Fruit fly (Drosophila melanogaster) whole organism, embryonic: Measurements from ENCODE around the gene CG10165.

ENCODE experiments used
- Abd-B ChIP-seq: fragments of 200-800 bp; sonication (Bioruptor generic); optimal IDR thresholded peaks from 2 replicates; lab custom pipeline; 2018; ENCODE audit warnings: missing biosample characterization, mild to moderate bottlenecking, missing genetic modification characterization, moderate library complexity
- Ada2b ChIP-seq: fragments of 200-800 bp; sonication (Bioruptor generic); IDR thresholded peaks from 2 replicates; pipeline ENCODE4 v1.3.6; 2022; ENCODE audit warnings: missing biosample characterization, missing genetic modification characterization
- Adf1 ChIP-seq: fragments of 200-800 bp; sonication (Bioruptor generic); IDR thresholded peaks from 2 replicates; pipeline ENCODE4 v1.3.6; 2022; ENCODE audit warnings: missing biosample characterization, missing genetic modification characterization
- Atf-2 ChIP-seq: fragments of 200-800 bp; sonication (Bioruptor generic); optimal IDR thresholded peaks from 2 replicates; lab custom pipeline; 2016; ENCODE audit warnings: missing biosample characterization, missing genetic modification characterization
- Atf6 ChIP-seq: fragments of 200-800 bp; sonication (Bioruptor generic); IDR thresholded peaks from 2 replicates; pipeline ENCODE4 v1.3.6; 2022; ENCODE audit warnings: missing biosample characterization, missing genetic modification characterization
- B-H2 ChIP-seq: fragments of 200-800 bp; sonication (Bioruptor generic); optimal IDR thresholded peaks from 2 replicates; lab custom pipeline; 2018; ENCODE audit warnings: missing biosample characterization, mild to moderate bottlenecking, missing genetic modification characterization
- CG10321 ChIP-seq: fragments of 200-800 bp; sonication (Bioruptor generic); IDR thresholded peaks from 2 replicates; pipeline ENCODE4 v1.3.6; 2022; ENCODE audit warnings: missing biosample characterization, missing genetic modification characterization
- CG10565 ChIP-seq: fragments of 200-800 bp; sonication (Bioruptor generic); optimal IDR thresholded peaks from 3 replicates; lab custom pipeline; 2016; ENCODE audit warnings: missing biosample characterization, mild to moderate bottlenecking, missing genetic modification characterization
- CG11504 ChIP-seq: fragments of 200-800 bp; sonication (Bioruptor generic); optimal IDR thresholded peaks from 3 replicates; lab custom pipeline; 2019; ENCODE audit warnings: missing biosample characterization, mild to moderate bottlenecking, missing genetic modification characterization, moderate library complexity
- CG11695 ChIP-seq: fragments of 200-800 bp; sonication (Bioruptor generic); IDR thresholded peaks from 3 replicates; pipeline ENCODE4 v1.3.6; 2022; ENCODE audit warnings: missing biosample characterization, missing genetic modification characterization
- CG13624 ChIP-seq: fragments of 200-800 bp; sonication (Bioruptor generic); optimal IDR thresholded peaks from 2 replicates; lab custom pipeline; 2016; ENCODE audit warnings: missing biosample characterization, missing genetic modification characterization
- CG13894 ChIP-seq: fragments of 200-800 bp; sonication (Bioruptor generic); optimal IDR thresholded peaks from 3 replicates; lab custom pipeline; 2018; ENCODE audit warnings: missing biosample characterization, mild to moderate bottlenecking, missing genetic modification characterization, moderate library complexity
- CG14441 ChIP-seq: fragments of 200-800 bp; sonication (Bioruptor generic); IDR thresholded peaks from 2 replicates; pipeline ENCODE4 v1.3.6; 2022; ENCODE audit warnings: missing biosample characterization, missing genetic modification characterization
- CG14710 ChIP-seq: fragments of 200-800 bp; sonication (Bioruptor generic); optimal IDR thresholded peaks from 3 replicates; lab custom pipeline; 2019; ENCODE audit warnings: missing biosample characterization, mild to moderate bottlenecking, missing genetic modification characterization, moderate library complexity
- CG15011 ChIP-seq: fragments of 200-800 bp; sonication (Bioruptor generic); optimal IDR thresholded peaks from 3 replicates; lab custom pipeline; 2018; ENCODE audit warnings: missing biosample characterization, mild to moderate bottlenecking, missing genetic modification characterization
- CG2712 ChIP-seq: fragments of 200-800 bp; optimal IDR thresholded peaks from 3 replicates; lab custom pipeline; 2019; ENCODE audit warnings: missing biosample characterization, mild to moderate bottlenecking, missing genetic modification characterization, moderate library complexity
- CG2875 ChIP-seq: fragments of 200-800 bp; sonication (Bioruptor generic); optimal IDR thresholded peaks from 2 replicates; lab custom pipeline; 2017; ENCODE audit warnings: missing biosample characterization, mild to moderate bottlenecking, missing genetic modification characterization, missing genetic modification reagents
- CG33557 ChIP-seq: fragments of 200-800 bp; sonication (Bioruptor generic); optimal IDR thresholded peaks from 2 replicates; lab custom pipeline; 2019; ENCODE audit warnings: missing biosample characterization, mild to moderate bottlenecking, missing genetic modification characterization, moderate library complexity
- CG42726 ChIP-seq: fragments of 200-800 bp; sonication (Bioruptor generic); IDR thresholded peaks from 2 replicates; pipeline ENCODE4 v1.3.6; 2022; ENCODE audit warnings: missing biosample characterization, missing genetic modification characterization; ENCODE audit not compliant: partially characterized antibody
- CG4282 ChIP-seq: fragments of 200-800 bp; sonication (Bioruptor generic); optimal IDR thresholded peaks from 2 replicates; lab custom pipeline; 2016; ENCODE audit warnings: missing biosample characterization, missing genetic modification characterization
- CG4360 ChIP-seq: fragments of 200-800 bp; sonication (Bioruptor generic); IDR thresholded peaks from 2 replicates; pipeline ENCODE4 v1.3.6; 2022; ENCODE audit warnings: missing biosample characterization, missing genetic modification characterization
- CG9932 ChIP-seq: fragments of 200-800 bp; sonication (Bioruptor generic); IDR thresholded peaks from 2 replicates; pipeline ENCODE4 v1.3.6; 2022; ENCODE audit warnings: missing biosample characterization, missing genetic modification characterization
- Doc3 ChIP-seq: fragments of 200-800 bp; sonication (Bioruptor generic); IDR thresholded peaks from 3 replicates; pipeline ENCODE4 v1.3.6; 2022; ENCODE audit warnings: missing biosample characterization, missing genetic modification characterization; ENCODE audit not compliant: partially characterized antibody
- Mrtf ChIP-seq: fragments of 200-800 bp; sonication (Bioruptor generic); IDR thresholded peaks from 3 replicates; pipeline ENCODE4 v1.3.6; 2022; ENCODE audit warnings: missing biosample characterization, missing genetic modification characterization
- Rfx ChIP-seq: fragments of 200-800 bp; sonication (Bioruptor generic); IDR thresholded peaks from 2 replicates; pipeline ENCODE4 v1.3.6; 2022; ENCODE audit warnings: missing biosample characterization, missing genetic modification characterization
- Xrp1 ChIP-seq: fragments of 200-800 bp; sonication (Bioruptor generic); IDR thresholded peaks from 2 replicates; pipeline ENCODE4 v1.3.6; 2022; ENCODE audit warnings: missing biosample characterization, missing genetic modification characterization
- abd-A ChIP-seq: fragments of 200-800 bp; sonication (Bioruptor generic); optimal IDR thresholded peaks from 3 replicates; lab custom pipeline; 2019; ENCODE audit warnings: missing biosample characterization, mild to moderate bottlenecking, missing genetic modification characterization, moderate library complexity
- aop ChIP-seq: fragments of 200-800 bp; sonication (Bioruptor generic); IDR thresholded peaks from 2 replicates; pipeline ENCODE4 v1.3.6; 2022; ENCODE audit warnings: missing biosample characterization, missing genetic modification characterization
- ash1 ChIP-seq: fragments of 200-800 bp; sonication (Bioruptor generic); optimal IDR thresholded peaks from 2 replicates; lab custom pipeline; 2018; ENCODE audit warnings: missing biosample characterization, mild to moderate bottlenecking, missing genetic modification characterization
- bbx ChIP-seq: fragments of 200-800 bp; sonication (Bioruptor generic); IDR thresholded peaks from 2 replicates; pipeline ENCODE4 v1.3.6; 2022; ENCODE audit warnings: missing biosample characterization, missing genetic modification characterization; ENCODE audit not compliant: partially characterized antibody
- cg ChIP-seq: fragments of 200-800 bp; sonication (Bioruptor generic); optimal IDR thresholded peaks from 3 replicates; lab custom pipeline; 2019; ENCODE audit warnings: missing biosample characterization, mild to moderate bottlenecking, missing genetic modification characterization, moderate library complexity
- corto ChIP-seq: fragments of 200-800 bp; sonication (Bioruptor generic); optimal IDR thresholded peaks from 2 replicates; lab custom pipeline; 2016; ENCODE audit warnings: missing biosample characterization, mild to moderate bottlenecking, missing genetic modification characterization, moderate library complexity
- crol ChIP-seq: fragments of 200-800 bp; sonication (Bioruptor generic); IDR thresholded peaks from 2 replicates; pipeline ENCODE4 v1.3.6; 2022; ENCODE audit warnings: missing biosample characterization, missing genetic modification characterization
- en ChIP-seq: fragments of 200-800 bp; sonication (Bioruptor generic); optimal IDR thresholded peaks from 2 replicates; lab custom pipeline; 2016; ENCODE audit warnings: missing biosample characterization, missing genetic modification characterization
- fd102C ChIP-seq: fragments of 200-800 bp; sonication (Bioruptor generic); optimal IDR thresholded peaks from 2 replicates; lab custom pipeline; 2018; ENCODE audit warnings: missing biosample characterization, mild to moderate bottlenecking, missing genetic modification characterization, moderate library complexity
- fu2 ChIP-seq: fragments of 200-800 bp; sonication (Bioruptor generic); optimal IDR thresholded peaks from 2 replicates; lab custom pipeline; 2016; ENCODE audit warnings: missing biosample characterization, missing genetic modification characterization
- gcm ChIP-seq: fragments of 200-800 bp; sonication (Bioruptor generic); optimal IDR thresholded peaks from 2 replicates; lab custom pipeline; 2019; ENCODE audit warnings: missing biosample characterization, mild to moderate bottlenecking, missing genetic modification characterization, moderate library complexity
- hb ChIP-seq: fragments of 200-800 bp; sonication (Bioruptor generic); IDR thresholded peaks from 3 replicates; pipeline ENCODE4 v1.3.6; 2022; ENCODE audit warnings: missing biosample characterization, missing genetic modification characterization; ENCODE audit not compliant: partially characterized antibody
- kni ChIP-seq: fragments of 200-800 bp; sonication (Bioruptor generic); optimal IDR thresholded peaks from 3 replicates; lab custom pipeline; 2017; ENCODE audit warnings: mild to moderate bottlenecking, missing biosample characterization, missing genetic modification reagents, missing genetic modification characterization
- mirr ChIP-seq: fragments of 200-800 bp; sonication (Bioruptor generic); optimal IDR thresholded peaks from 3 replicates; lab custom pipeline; 2018; ENCODE audit warnings: missing biosample characterization, mild to moderate bottlenecking, missing genetic modification characterization
- nau ChIP-seq: fragments of 200-800 bp; sonication (Bioruptor generic); optimal IDR thresholded peaks from 3 replicates; lab custom pipeline; 2017; ENCODE audit warnings: missing biosample characterization, mild to moderate bottlenecking, missing genetic modification characterization, missing genetic modification reagents
- otp ChIP-seq: fragments of 200-800 bp; sonication (Bioruptor generic); IDR thresholded peaks from 3 replicates; pipeline ENCODE4, ENCODE4 v1.3.6; 2022; ENCODE audit warnings: missing biosample characterization, missing genetic modification characterization
- pho ChIP-seq: fragments of 200-800 bp; sonication (Bioruptor generic); optimal IDR thresholded peaks from 2 replicates; lab custom pipeline; 2016; ENCODE audit warnings: missing biosample characterization, missing genetic modification characterization
- ranshi ChIP-seq: fragments of 200-800 bp; sonication (Bioruptor generic); IDR thresholded peaks from 2 replicates; pipeline ENCODE4 v1.3.6; 2022; ENCODE audit warnings: missing biosample characterization, missing genetic modification characterization
- tgo ChIP-seq: fragments of 200-800 bp; sonication (Bioruptor generic); IDR thresholded peaks from 3 replicates; pipeline ENCODE4 v1.3.6; 2022; ENCODE audit warnings: missing biosample characterization, missing genetic modification characterization
- usp ChIP-seq: fragments of >200 bp; optimal IDR thresholded peaks from 2 replicates; lab custom pipeline; 2017; ENCODE audit warnings: missing biosample characterization, missing genetic modification characterization
- vnd ChIP-seq: fragments of 200-800 bp; sonication (Bioruptor generic); IDR thresholded peaks from 3 replicates; pipeline ENCODE4 v1.3.6; 2022; ENCODE audit warnings: missing biosample characterization, missing genetic modification characterization; ENCODE audit not compliant: partially characterized antibody

CG10165 gene

DNA sequence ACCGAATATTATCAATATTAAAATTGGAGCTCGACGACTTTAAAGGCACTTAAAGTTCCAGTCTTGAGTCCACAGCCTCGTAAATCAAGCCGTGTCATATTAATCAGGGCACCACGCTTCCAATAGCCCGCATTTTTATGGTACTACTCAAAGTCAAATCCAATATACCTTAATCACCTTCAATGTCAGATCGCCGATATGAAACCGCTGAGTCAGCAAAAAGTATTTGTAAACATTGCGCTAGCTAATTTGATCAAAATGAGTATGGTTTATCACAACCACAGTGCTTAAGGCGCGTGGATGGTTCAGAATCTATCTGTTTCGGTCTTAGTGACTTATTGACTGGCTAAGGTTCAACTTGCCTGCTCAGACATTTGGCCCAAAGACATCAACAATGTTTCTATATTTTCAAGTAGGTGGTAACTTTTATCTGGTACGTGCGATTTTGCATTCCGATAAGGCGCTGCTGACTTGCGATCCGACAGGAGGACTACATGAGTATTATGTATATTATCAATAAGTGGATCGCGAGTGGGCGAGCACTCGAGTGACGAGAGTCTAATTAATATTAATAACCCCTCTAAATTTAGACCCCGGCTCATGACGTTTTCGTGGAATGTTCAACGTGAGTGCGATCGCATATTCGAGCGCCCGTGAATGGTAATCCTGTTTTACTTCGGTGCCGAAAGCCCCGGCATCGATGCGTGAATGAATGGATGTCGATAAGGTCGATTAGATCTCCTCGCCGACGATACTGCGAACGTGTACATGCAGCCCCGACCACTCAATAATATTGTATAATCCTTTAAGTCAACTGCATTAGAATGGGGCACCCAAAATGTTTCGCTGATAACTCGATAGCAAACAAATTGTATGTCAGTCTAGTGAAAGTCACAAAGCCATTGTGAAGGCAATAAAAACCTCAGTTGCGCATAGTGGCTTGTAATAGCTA is 33.2 kb upstream of the CG10165 start, which contains the start of gene CG13078 (continued):
- TF ChIP-seq Adf1 (no peak), CG14441 (no peak), ranshi (GFP tag; lab: Robert Waterston, UW) (no peak), CG33557 (no peak), fu2 (no peak), abd-A (tag; lab: Kevin White, UChicago) (no peak), crol (GFP tag; lab: Robert Waterston, UW) (no peak)

- TF ChIP-seq cg (GFP tag; lab: Kevin White, UChicago) (peak; percentile 82), fd102C (GFP tag; lab: Kevin White, UChicago) (no peak), CG11504 (no peak), CG4282 (GFP tag; lab: Kevin White, UChicago) (no peak), CG9932 (no peak), ash1 (no peak), CG10565 (no peak), bbx (GFP tag; lab: Robert Waterston, UW) (0 out of 2 replicates have a peak, but pooled peaks have one; percentile 40), ranshi (GFP tag; lab: Robert Waterston, UW) (no peak), CG14710 (tag; lab: Kevin White, UChicago) (no peak), usp (no peak), CG2712 (tag; lab: Kevin White, UChicago) (no peak), CG2875 (GFP tag; lab: Kevin White, UChicago) (peak; percentile 17), kni (GFP tag; lab: Kevin White, UChicago) (peak; percentile 88), mirr (GFP tag; lab: Kevin White, UChicago) (peak; percentile 40), Adf1 (peak; percentile 44; the same call in 1 of the 2 replicates), tgo (no peak), Doc3 (GFP tag; lab: Robert Waterston, UW) (no peak), abd-A (tag; lab: Kevin White, UChicago) (peak; percentile 84), B-H2 (GFP tag; lab: Kevin White, UChicago) (peak; percentile 1), CG11695 (GFP tag; lab: Robert Waterston, UW) (no peak), gcm (GFP tag; lab: Kevin White, UChicago) (no peak), CG10321 (GFP tag; lab: Robert Waterston, UW) (no peak), pho (GFP tag; lab: Kevin White, UChicago) (peak; percentile 10), Rfx (GFP tag; lab: Robert Waterston, UW) (no peak), Atf6 (GFP tag; lab: Robert Waterston, UW) (peak; percentile 42; the same call in 1 of the 2 replicates), CG13894 (tag; lab: Kevin White, UChicago) (peak; percentile 81), nau (GFP tag; lab: Kevin White, UChicago) (no peak), aop (GFP tag; lab: Robert Waterston, UW) (no peak), hb (GFP tag; lab: Robert Waterston, UW) (no peak), vnd (GFP tag; lab: Robert Waterston, UW) (no peak), CG42726 (0 out of 2 replicates have a peak, but pooled peaks have one; percentile 37), otp (GFP tag; lab: Robert Waterston, UW) (peak; percentile 55; the same call in 1 of the 3 replicates), en (GFP tag; lab: Kevin White, UChicago) (no peak), Ada2b (GFP tag; lab: Robert Waterston, UW) (no peak), CG13624 (GFP tag; lab: Kevin White, UChicago) (no peak), Xrp1 (GFP tag; lab: Robert Waterston, UW) (0 out of 2 replicates have a peak, but pooled peaks have one; percentile 7), Atf-2 (GFP tag; lab: Kevin White, UChicago) (no peak), CG4360 (GFP tag; lab: Robert Waterston, UW) (peak; percentile 47), CG15011 (no peak), corto (GFP tag; lab: Kevin White, UChicago) (peak; percentile 35), Mrtf (GFP tag; lab: Robert Waterston, UW) (no peak), Abd-B (no peak)
Measured at dm6 chr2L:19549412-19549811, 19.3 kb upstream of the CG10165 start.
